Worm (Caenorhabditis elegans): ENCODE data around the gene ttc-36.

- TF ChIP-seq gei-17 (GFP tag; optimal IDR thresholded peaks at IDR 0.05) (no peak), snpc-1.1 (tag; optimal IDR thresholded peaks at IDR 0.05; ENCODE audit: insufficient read depth) (no peak), ama-1 (optimal IDR thresholded peaks at IDR 0.05) (no peak), ama-1 (GFP tag; optimal IDR thresholded peaks at IDR 0.05) (no peak), T26A5.8 (tag; optimal IDR thresholded peaks at IDR 0.05) (no peak), F22D6.2 (tag; optimal IDR thresholded peaks at IDR 0.05) (no peak), lsy-27 (tag; optimal IDR thresholded peaks at IDR 0.05; ENCODE audit: borderline replicate concordance, insufficient read depth) (no peak), athp-1 (tag; optimal IDR thresholded peaks at IDR 0.05) (no peak), snpc-4 (GFP tag; optimal IDR thresholded peaks at IDR 0.05) (no peak), snpc-4 (tag; optimal IDR thresholded peaks at IDR 0.05) (no peak), Y53G8AR.9 (GFP tag; conservative IDR thresholded peaks at IDR 0.05) (no peak), nfya-1 (tag; optimal IDR thresholded peaks at IDR 0.05; ENCODE audit: borderline replicate concordance, insufficient read depth) (no peak), F39B2.1 (GFP tag; IDR thresholded peaks at IDR 0.05) (no peak), unc-130 (GFP tag; optimal IDR thresholded peaks at IDR 0.05) (no peak), F10E7.11 (tag; optimal IDR thresholded peaks at IDR 0.05) (no peak), pha-4 (tag; optimal IDR thresholded peaks at IDR 0.05) (no peak)
Measured at ce11 chrII:10029890-10030289, at the start of gene ttc-36.

Data from whole organism, young adult.